Fruit fly (Drosophila melanogaster): ENCODE measurements around the gene ver.

DNA sequence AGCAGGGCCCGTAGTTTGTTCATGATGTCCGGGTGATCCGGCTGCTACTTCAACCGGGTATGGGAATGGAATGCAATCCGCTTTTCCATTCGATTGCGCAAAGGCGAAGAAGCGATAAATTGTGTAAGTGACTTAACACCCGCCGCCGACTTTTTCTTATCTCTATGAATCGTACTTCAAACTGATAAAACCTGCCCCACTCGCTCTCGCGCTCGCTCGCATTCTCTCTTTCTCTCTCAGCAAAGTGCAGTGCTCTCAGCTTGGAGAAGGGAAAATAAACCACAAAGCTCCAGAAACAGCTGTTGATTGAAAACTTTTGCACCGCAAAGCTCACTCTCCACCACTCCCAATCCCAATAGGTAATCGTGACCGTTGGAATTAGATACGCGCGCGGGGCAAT lies 33.8 kb upstream of the ver start:
- no peak for TF ChIP-seq Myc (optimal IDR thresholded peaks at IDR 0.05)
- TF ChIP-seq h (optimal IDR thresholded peaks at IDR 0.05): no peak
- no peak for TF ChIP-seq insv (optimal IDR thresholded peaks at IDR 0.05)
- no peak for TF ChIP-seq psq (optimal IDR thresholded peaks at IDR 0.05)
- TF ChIP-seq ttk (optimal IDR thresholded peaks at IDR 0.05): no peak
- no peak for TF ChIP-seq Sin3A (optimal IDR thresholded peaks at IDR 0.05)

All from Kc167 (cell line).